Worm (Caenorhabditis elegans) whole organism, L1 larva: ENCODE data around the gene C25F9.12.
A peak's percentile ranks its signal among the peaks of the same experiment; 100 is the strongest.

Source experiments
- C04F5.9 ChIP-seq: sonication (generic microtip); optimal IDR thresholded peaks from 2 replicates; lab custom pipeline; 2016; ENCODE audit warnings: missing genetic modification characterization, missing compliant biosample characterization
- C16A3.4 ChIP-seq: fragments of 150-350 bp; optimal IDR thresholded peaks from 2 replicates; lab custom pipeline; 2014; ENCODE audit warnings: missing biosample characterization, missing genetic modification characterization
- ceh-63 ChIP-seq: fragments of 200-800 bp; sonication (Bioruptor generic); optimal IDR thresholded peaks from 2 replicates; lab custom pipeline; 2018; ENCODE audit warnings: mild to moderate bottlenecking, missing genetic modification characterization, missing compliant biosample characterization
- ceh-82 ChIP-seq, 3 experiments: fragments of 150-350 bp in 1 of 3; sonication (generic microtip) in 2 of 3; optimal IDR thresholded peaks; 2 replicates each; lab custom pipeline; 2014 to 2017; ENCODE audit warnings: missing biosample characterization in 3 of 3, missing genetic modification characterization in 3 of 3
- dsc-1 ChIP-seq: sonication (generic microtip); optimal IDR thresholded peaks from 2 replicates; lab custom pipeline; 2016; ENCODE audit warnings: mild to moderate bottlenecking, missing genetic modification characterization, missing compliant biosample characterization
- efl-1 ChIP-seq, 4 experiments: fragments of 150-350 bp; optimal IDR thresholded peaks in 3 of 4; peaks in 1 of 4; 1 replicate in 1 of 4; 2 replicates in 3 of 4; lab custom pipeline; 2014; ENCODE audit warnings: missing biosample characterization in 2 of 4, missing genetic modification characterization in 2 of 4, missing genetic modification reagents in 2 of 4
- elt-2 ChIP-seq: sonication (generic microtip); optimal IDR thresholded peaks from 2 replicates; lab custom pipeline; 2016; ENCODE audit warnings: missing genetic modification characterization, mild to moderate bottlenecking, inconsistent platforms, missing compliant biosample characterization, missing genetic modification reagents
- elt-3 ChIP-seq, 6 experiments: fragments of 150-350 bp in 1 of 6; sonication (generic microtip); optimal IDR thresholded peaks; 2 replicates each; lab custom pipeline; 2017 to 2018; ENCODE audit warnings: missing biosample characterization in 6 of 6, missing genetic modification characterization in 6 of 6, inconsistent platforms in 1 of 6
- ets-5 ChIP-seq: fragments of 200-800 bp; sonication (Bioruptor generic); IDR thresholded peaks from 2 replicates; pipeline ENCODE4 v1.3.6; 2022; ENCODE audit warnings: missing genetic modification characterization, missing compliant biosample characterization
- fkh-4 ChIP-seq: sonication (generic microtip); optimal IDR thresholded peaks from 2 replicates; lab custom pipeline; 2016; ENCODE audit warnings: missing compliant biosample characterization, missing genetic modification characterization, borderline replicate concordance
- fkh-8 ChIP-seq: sonication (generic microtip); optimal IDR thresholded peaks from 2 replicates; lab custom pipeline; 2016; ENCODE audit warnings: mild to moderate bottlenecking, missing genetic modification characterization, missing compliant biosample characterization
- hlh-17 ChIP-seq: fragments of 200-800 bp; sonication (Bioruptor generic); optimal IDR thresholded peaks from 2 replicates; lab custom pipeline; 2018; ENCODE audit warnings: missing genetic modification characterization, mild to moderate bottlenecking, missing compliant biosample characterization, moderate library complexity, borderline replicate concordance
- hlh-4 ChIP-seq: sonication (generic microtip); optimal IDR thresholded peaks from 2 replicates; lab custom pipeline; 2016; ENCODE audit warnings: mild to moderate bottlenecking, missing genetic modification characterization, missing compliant biosample characterization
- hpl-2 ChIP-seq: fragments of 150-350 bp; optimal IDR thresholded peaks from 2 replicates; lab custom pipeline; 2014; ENCODE audit warnings: missing biosample characterization, missing genetic modification reagents, missing genetic modification characterization
- lin-13 ChIP-seq: fragments of 150-350 bp; optimal IDR thresholded peaks from 2 replicates; lab custom pipeline; 2014; ENCODE audit warnings: missing biosample characterization, missing genetic modification reagents, missing genetic modification characterization
- lin-14 ChIP-seq: fragments of 200-800 bp; sonication (Bioruptor generic); optimal IDR thresholded peaks from 2 replicates; lab custom pipeline; 2018; ENCODE audit warnings: mild to moderate bottlenecking, missing genetic modification characterization, moderate library complexity, missing compliant biosample characterization
- lin-35 ChIP-seq, 2 experiments: fragments of 150-350 bp; optimal IDR thresholded peaks; 2 replicates each; lab custom pipeline; 2014; ENCODE audit warnings: missing biosample characterization in 2 of 2, missing genetic modification characterization in 2 of 2, missing genetic modification reagents in 2 of 2
- mef-2 ChIP-seq: fragments of 150-350 bp; optimal IDR thresholded peaks from 2 replicates; lab custom pipeline; 2014; ENCODE audit warnings: missing biosample characterization, missing genetic modification characterization
- mep-1 ChIP-seq: fragments of 150-350 bp; optimal IDR thresholded peaks from 2 replicates; lab custom pipeline; 2014; ENCODE audit warnings: missing biosample characterization, missing genetic modification characterization
- nhr-12 ChIP-seq: sonication (generic microtip); optimal IDR thresholded peaks from 2 replicates; lab custom pipeline; 2017; ENCODE audit warnings: missing biosample characterization, missing genetic modification characterization
- nhr-28 ChIP-seq: fragments of 150-350 bp; optimal IDR thresholded peaks from 2 replicates; lab custom pipeline; 2014; ENCODE audit warnings: missing biosample characterization, missing genetic modification characterization
- nhr-90 ChIP-seq: sonication (generic microtip); optimal IDR thresholded peaks from 2 replicates; lab custom pipeline; 2016; ENCODE audit warnings: mild to moderate bottlenecking, missing genetic modification characterization, missing compliant biosample characterization; ENCODE audit not compliant: poor library complexity
- pqm-1 ChIP-seq: sonication (generic microtip); optimal IDR thresholded peaks from 3 replicates; lab custom pipeline; 2017; ENCODE audit warnings: missing biosample characterization, missing genetic modification characterization
- sox-4 ChIP-seq: sonication (generic microtip); optimal IDR thresholded peaks from 2 replicates; lab custom pipeline; 2016; ENCODE audit warnings: missing genetic modification characterization, missing compliant biosample characterization
- tlp-1 ChIP-seq: fragments of 150-350 bp; optimal IDR thresholded peaks from 2 replicates; lab custom pipeline; 2014; ENCODE audit warnings: missing biosample characterization, missing genetic modification characterization
- unc-130 ChIP-seq: fragments of 150-350 bp; optimal IDR thresholded peaks from 2 replicates; lab custom pipeline; 2017; ENCODE audit warnings: missing biosample characterization, missing genetic modification characterization, inconsistent platforms
- unc-62 ChIP-seq: fragments of 150-350 bp; optimal IDR thresholded peaks from 2 replicates; lab custom pipeline; 2014; ENCODE audit warnings: missing biosample characterization, missing genetic modification reagents, missing genetic modification characterization
- ztf-11 ChIP-seq, 2 experiments: sonication (generic microtip); optimal IDR thresholded peaks; 2 replicates each; lab custom pipeline; 2016 to 2017; ENCODE audit warnings: missing genetic modification characterization in 2 of 2, missing biosample characterization in 1 of 2, missing compliant biosample characterization in 1 of 2
- ztf-4 ChIP-seq: fragments of 150-350 bp; optimal IDR thresholded peaks from 2 replicates; lab custom pipeline; 2014; ENCODE audit warnings: missing biosample characterization, missing genetic modification characterization

C25F9.12 gene

ce11 chrV:19402855-19403254 is at the start of gene C25F9.12:
TSS of gene C25F9.12 (minus strand) at chrV:19402955.
- no peak for TF ChIP-seq mef-2 (tag; lab: Kevin White, UChicago)

DNA sequence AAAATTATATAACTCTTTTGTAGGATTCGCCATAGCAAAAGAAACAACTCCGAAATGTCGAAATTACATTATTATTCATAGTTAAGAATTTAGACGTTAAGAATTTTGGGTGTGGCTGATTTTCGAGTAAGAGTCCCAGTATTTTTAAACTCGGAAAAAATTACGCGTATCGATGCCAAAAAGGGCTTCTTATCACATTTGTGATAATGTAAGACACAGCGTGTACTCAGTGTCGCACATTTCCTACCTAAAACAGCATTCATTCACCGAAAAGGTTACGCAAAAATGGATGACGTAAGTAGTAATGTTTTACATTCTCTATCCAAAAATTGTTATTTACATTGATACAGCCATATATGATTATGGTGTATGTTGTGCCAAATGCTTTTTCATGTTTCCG is 46.8 kb upstream of the C25F9.12 start, which contains the start of gene M04C3.5:
Gene M04C3.5 (plus strand): TSS at position 190 of the 400 bp plus-strand sequence.
- TF ChIP-seq nhr-90 (tag; lab: Kevin White, UChicago) (no peak), lin-13 (GFP tag; lab: Kevin White, UChicago) (no peak)

DNA sequence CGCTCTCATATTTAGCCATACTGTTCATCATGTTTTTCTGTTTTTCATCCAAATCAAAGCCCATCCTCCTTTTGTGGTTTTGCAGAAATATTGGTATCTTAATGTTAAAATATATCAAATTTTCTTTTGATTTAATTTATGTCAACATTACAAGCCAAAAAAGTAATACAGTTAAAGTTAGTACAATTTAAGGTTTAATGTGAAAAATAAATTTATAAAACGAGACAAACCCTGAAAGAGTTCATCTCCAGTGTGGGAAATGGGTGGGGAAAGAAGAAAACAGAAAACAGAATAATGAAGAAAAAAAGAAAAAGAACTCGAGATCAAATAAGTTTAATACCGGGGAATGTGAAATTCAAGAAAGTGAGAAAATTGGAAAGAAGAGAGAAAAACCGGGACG is 46.0 kb upstream of the C25F9.12 start, which contains the start of gene M04C3.2:
Gene M04C3.2 (minus strand): TSS at position 101 of the 400 bp plus-strand sequence.
- TF ChIP-seq ets-5 = no peak
- no peak for TF ChIP-seq hpl-2 (GFP tag; lab: Kevin White, UChicago)
- no peak for TF ChIP-seq sox-4
- no peak for TF ChIP-seq C16A3.4 (tag; lab: Kevin White, UChicago)
- TF ChIP-seq hlh-4 (tag; lab: Kevin White, UChicago) = no peak
- TF ChIP-seq unc-130 (tag; lab: Kevin White, UChicago) = no peak
- no peak for TF ChIP-seq ztf-11 (tag; optimal IDR thresholded peaks at IDR 0.05; lab: Kevin White, UChicago)
- no peak for TF ChIP-seq C04F5.9
- no peak for TF ChIP-seq pqm-1 (tag; lab: Kevin White, UChicago)
- TF ChIP-seq efl-1 (optimal IDR thresholded peaks at IDR 0.05; lab: Kevin White, UChicago) = no peak
- TF ChIP-seq efl-1 (GFP tag; optimal IDR thresholded peaks at IDR 0.05 in 1 of 2; lab: Kevin White, UChicago) = no peak
- no peak for TF ChIP-seq ceh-63 (GFP tag; lab: Kevin White, UChicago)

- peak; percentile 7 for TF ChIP-seq elt-2
- TF ChIP-seq nhr-28 (tag; lab: Kevin White, UChicago) = no peak
- no peak for TF ChIP-seq ceh-82 (tag; optimal IDR thresholded peaks at IDR 0.05; lab: Kevin White, UChicago)
These were observed 42.7 kb upstream of the C25F9.12 start, which contains the start of gene M04C3.1 for ce11 chrV:19445442-19445841. TSS of gene M04C3.1 (minus strand) at chrV:19445605.

DNA sequence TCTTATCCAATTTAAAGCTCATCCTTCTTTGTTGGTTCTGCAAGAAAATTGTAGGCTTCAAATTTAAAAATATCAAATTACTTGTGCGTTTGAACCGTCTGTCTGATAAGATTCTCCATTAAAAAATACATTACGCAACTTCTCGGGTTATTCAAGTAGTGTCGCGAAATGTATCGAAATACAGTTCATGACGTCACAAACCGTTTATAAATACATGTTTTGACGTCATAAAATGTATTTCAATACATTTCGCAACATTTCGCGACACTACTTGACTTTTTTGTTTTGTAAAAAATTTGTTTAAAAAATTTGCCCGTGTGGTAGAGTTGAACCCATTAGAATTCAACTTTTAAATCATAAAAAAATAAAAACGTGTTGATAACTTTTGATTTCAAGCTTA is 40.8 kb upstream of the C25F9.12 start:
- TF ChIP-seq hlh-17 (GFP tag; lab: Kevin White, UChicago) (no peak), ztf-4 (tag; lab: Kevin White, UChicago) (no peak), unc-62 (no peak), ztf-11 (tag; optimal IDR thresholded peaks at IDR 0.05; lab: Kevin White, UChicago) (no peak), nhr-28 (tag; lab: Kevin White, UChicago) (no peak), mep-1 (tag; lab: Kevin White, UChicago) (no peak), lin-14 (GFP tag; lab: Kevin White, UChicago) (no peak), fkh-8 (tag; lab: Kevin White, UChicago) (no peak), nhr-12 (tag; lab: Kevin White, UChicago) (no peak), elt-3 (tag; optimal IDR thresholded peaks at IDR 0.05; lab: Kevin White, UChicago) (no peak), fkh-4 (tag; lab: Kevin White, UChicago) (no peak)
- TF ChIP-seq, all 84 proteins: peak for 0

ce11 chrV:19436307-19436706 is 33.6 kb upstream of the C25F9.12 start, which contains the start of gene C25F9.14:
TSS of gene C25F9.14 (plus strand) at chrV:19436484.
- TF ChIP-seq tlp-1 (tag; lab: Kevin White, UChicago) (no peak), efl-1 (optimal IDR thresholded peaks at IDR 0.05; lab: Kevin White, UChicago) (no peak), efl-1 (GFP tag; optimal IDR thresholded peaks at IDR 0.05 in 1 of 2; lab: Kevin White, UChicago) (peak in 1 of 2 experiments; percentile 21)

DNA sequence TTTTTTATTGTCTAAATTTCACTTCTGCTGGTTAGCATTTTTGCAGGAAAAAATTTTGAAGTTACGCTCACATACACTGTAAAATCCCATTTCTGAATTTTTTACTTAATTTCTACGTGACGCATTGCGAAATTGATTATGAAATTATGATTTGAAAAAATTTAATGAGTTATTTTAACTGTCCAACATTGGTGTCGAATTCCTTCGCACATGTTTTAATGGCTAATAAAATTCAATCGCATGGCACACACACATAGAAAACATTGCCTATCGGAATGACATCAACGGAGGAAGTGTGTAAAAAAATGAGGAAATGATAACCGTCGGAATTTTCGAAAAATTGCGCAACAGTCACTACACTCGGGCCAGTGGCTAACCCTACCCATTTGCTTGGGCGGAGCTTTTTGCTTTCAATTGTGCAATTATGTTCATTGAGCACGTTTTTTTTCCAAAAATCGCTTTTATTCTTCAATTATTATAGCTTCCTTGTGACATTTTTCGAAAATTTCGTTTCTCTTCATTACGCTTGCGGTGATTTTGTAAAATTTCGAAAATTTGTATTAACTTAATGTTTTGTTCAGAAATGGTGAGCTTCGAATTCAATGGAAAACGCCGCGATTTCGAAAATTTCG is 31.2 kb upstream of the C25F9.12 start, which contains the start of gene C25F9.16:
Gene C25F9.16 (plus strand): TSS at position 582 of the 632 bp plus-strand sequence.
- TF ChIP-seq lin-35 (GFP tag; optimal IDR thresholded peaks at IDR 0.05; lab: Kevin White, UChicago) = peak in 1 of 2 experiments; percentile 15
- TF ChIP-seq efl-1 (optimal IDR thresholded peaks at IDR 0.05; lab: Kevin White, UChicago) = no peak
- TF ChIP-seq efl-1 (GFP tag; optimal IDR thresholded peaks at IDR 0.05 in 1 of 2; lab: Kevin White, UChicago) = peak in 1 of 2 experiments; percentile 40
- no peak for TF ChIP-seq dsc-1 (tag; lab: Kevin White, UChicago)
